Fruit fly (Drosophila melanogaster) S2 (cell line): Measurements from ENCODE around the gene Ptp61F.

Experiments used
- CG8478 ChIP-seq: fragments of >200 bp; optimal IDR thresholded peaks from 2 replicates; lab custom pipeline; 2018
- CTCF ChIP-seq, 2 experiments: fragments of >200 bp; optimal IDR thresholded peaks; 2 replicates each; lab custom pipeline; 2018

DNA sequence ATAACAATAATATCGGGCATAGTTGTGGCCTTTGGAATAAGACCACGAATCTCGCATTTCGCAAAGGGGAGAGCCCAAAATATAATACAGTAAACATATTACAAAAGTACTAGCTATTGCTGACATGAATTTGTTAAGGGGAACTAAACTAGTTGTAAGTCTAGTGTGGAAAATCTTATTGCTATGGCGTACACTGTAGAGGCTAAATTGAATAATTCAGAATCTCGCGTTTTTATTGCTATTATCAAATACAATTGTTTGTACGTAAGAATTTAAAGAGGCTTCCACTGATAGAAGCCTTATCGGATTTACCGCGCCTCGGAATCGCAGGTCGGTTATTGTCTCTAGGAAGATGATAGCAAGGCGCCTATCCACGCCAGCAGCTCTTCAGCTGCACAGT, 169.7 kb downstream of the Ptp61F start:
- TF ChIP-seq CG8478 (no peak), CTCF (optimal IDR thresholded peaks at IDR 0.05; lab: Kevin White, UChicago) (no peak)
